Worm (Caenorhabditis elegans): ENCODE data around the gene fut-5.

- TF ChIP-seq rnt-1 (tag; optimal IDR thresholded peaks at IDR 0.05), result no peak
- no peak for TF ChIP-seq tbx-2 (tag; optimal IDR thresholded peaks at IDR 0.05)
- TF ChIP-seq zip-5 (tag; optimal IDR thresholded peaks at IDR 0.05), result no peak
These were observed 6.7 kb upstream of the fut-5 start for ce11 chrII:4674188-4674587.

Measured in whole organism, late embryonic.